Worm (Caenorhabditis elegans) whole organism, midembryonic: ENCODE measurements around the gene alg-3.

Source experiments
- T22C8.4 ChIP-seq: fragments of 200-800 bp; sonication (Bioruptor generic); IDR thresholded peaks from 2 replicates; pipeline ENCODE4 v1.3.6; 2022; ENCODE audit warnings: missing genetic modification characterization, missing compliant biosample characterization
- cog-1 ChIP-seq: sonication (generic microtip); optimal IDR thresholded peaks from 2 replicates; lab custom pipeline; 2016; ENCODE audit warnings: missing genetic modification characterization, missing compliant biosample characterization
- flt-1 ChIP-seq: fragments of 200-800 bp; sonication (Bioruptor generic); IDR thresholded peaks from 2 replicates; pipeline ENCODE4 v1.3.6; 2022; ENCODE audit warnings: missing genetic modification characterization, missing compliant biosample characterization
- klf-2 ChIP-seq: fragments of 200-800 bp; sonication (Bioruptor generic); conservative IDR thresholded peaks from 2 replicates; pipeline ENCODE4 v1.3.6; 2022; ENCODE audit warnings: missing genetic modification reagents, missing genetic modification characterization, missing compliant biosample characterization
- med-1 ChIP-seq: sonication (generic microtip); optimal IDR thresholded peaks from 2 replicates; lab custom pipeline; 2017; ENCODE audit warnings: missing genetic modification characterization, mild to moderate bottlenecking, missing compliant biosample characterization, antibody characterized with exemption, missing genetic modification reagents; ENCODE audit not compliant: insufficient read depth
- ref-1 ChIP-seq: fragments of 200-800 bp; sonication (Bioruptor generic); conservative IDR thresholded peaks from 2 replicates; pipeline ENCODE4 v1.3.6; 2022; ENCODE audit warnings: missing genetic modification reagents, missing genetic modification characterization, missing compliant biosample characterization
- ztf-29 ChIP-seq: fragments of 200-800 bp; sonication (Bioruptor generic); IDR thresholded peaks from 2 replicates; pipeline ENCODE4 v1.3.6; 2022; ENCODE audit warnings: missing genetic modification reagents, missing genetic modification characterization, missing compliant biosample characterization

ce11 chrIV:11688018-11688417 is 16.0 kb upstream of the alg-3 start, which contains the start of gene ZK792.5:
- TF ChIP-seq klf-2 (no peak), flt-1 (GFP tag; lab: Robert Waterston, UW) (no peak), cog-1 (tag; lab: Kevin White, UChicago) (no peak), med-1 (GFP tag; lab: Kevin White, UChicago) (no peak), ref-1 (GFP tag; lab: Robert Waterston, UW) (no peak), T22C8.4 (GFP tag; lab: Robert Waterston, UW) (no peak), ztf-29 (GFP tag; lab: Robert Waterston, UW) (no peak)
